Worm (Caenorhabditis elegans) whole organism, L2 larva: ENCODE measurements around the gene F11A5.18.

ENCODE experiments used
- aly-2 ChIP-seq: fragments of 150-350 bp; optimal IDR thresholded peaks from 2 replicates; lab custom pipeline; 2014; ENCODE audit warnings: missing biosample characterization, missing genetic modification characterization
- gmeb-1 ChIP-seq: fragments of 150-350 bp; optimal IDR thresholded peaks from 2 replicates; lab custom pipeline; 2014; ENCODE audit warnings: missing biosample characterization, missing genetic modification characterization
- nhr-11 ChIP-seq: fragments of 150-350 bp; optimal IDR thresholded peaks from 2 replicates; lab custom pipeline; 2014; ENCODE audit warnings: missing biosample characterization, missing genetic modification characterization
- nhr-12 ChIP-seq: fragments of 150-350 bp; optimal IDR thresholded peaks from 2 replicates; lab custom pipeline; 2014; ENCODE audit warnings: missing biosample characterization, missing genetic modification characterization
- nhr-77 ChIP-seq: fragments of 150-350 bp; optimal IDR thresholded peaks from 2 replicates; lab custom pipeline; 2014; ENCODE audit warnings: missing biosample characterization, missing genetic modification characterization
- unc-62 ChIP-seq: fragments of 150-350 bp; optimal IDR thresholded peaks from 2 replicates; lab custom pipeline; 2014; ENCODE audit warnings: missing biosample characterization, missing genetic modification reagents, missing genetic modification characterization
- ztf-4 ChIP-seq: fragments of 150-350 bp; optimal IDR thresholded peaks from 2 replicates; lab custom pipeline; 2014; ENCODE audit warnings: missing biosample characterization, missing genetic modification characterization

DNA sequence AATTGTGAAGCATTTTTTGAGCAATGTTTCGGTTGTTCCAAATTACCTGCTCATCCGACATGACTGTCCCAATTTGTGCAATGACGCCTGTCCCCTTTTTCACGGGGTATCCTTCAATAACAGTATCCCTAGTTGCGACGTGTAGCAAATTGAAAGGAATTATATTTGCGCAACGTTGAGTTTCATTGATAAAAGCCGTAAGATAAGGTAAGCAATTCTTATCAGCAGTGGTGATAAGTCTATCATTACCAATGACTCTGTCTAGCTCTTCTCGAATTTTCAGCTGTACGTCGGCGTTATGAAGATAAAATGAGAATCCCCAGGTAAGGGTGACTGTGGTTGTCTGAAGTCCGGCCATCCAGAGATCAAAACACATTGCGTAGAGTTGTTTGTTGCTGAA, 28.6 kb upstream of the F11A5.18 start:
- no peak for TF ChIP-seq aly-2 (tag; lab: Kevin White, UChicago)
- TF ChIP-seq unc-62: no peak
- TF ChIP-seq nhr-11 (tag; lab: Kevin White, UChicago): no peak
- no peak for TF ChIP-seq ztf-4 (tag; lab: Kevin White, UChicago)
- TF ChIP-seq nhr-12: no peak
- TF ChIP-seq nhr-77: no peak
- no peak for TF ChIP-seq gmeb-1 (tag; lab: Kevin White, UChicago)
